Fruit fly (Drosophila melanogaster) whole organism, embryonic: ENCODE results near the gene fzy.

Source experiments
- Abd-B ChIP-seq: fragments of 200-800 bp; sonication (Bioruptor generic); optimal IDR thresholded peaks from 2 replicates; lab custom pipeline; 2018; ENCODE audit warnings: missing biosample characterization, mild to moderate bottlenecking, missing genetic modification characterization, moderate library complexity
- Asciz ChIP-seq: fragments of 200-800 bp; sonication (Bioruptor generic); optimal IDR thresholded peaks from 2 replicates; lab custom pipeline; 2017; ENCODE audit warnings: missing biosample characterization, mild to moderate bottlenecking, missing genetic modification characterization, missing genetic modification reagents
- CG10321 ChIP-seq: fragments of 200-800 bp; sonication (Bioruptor generic); IDR thresholded peaks from 2 replicates; pipeline ENCODE4 v1.3.6; 2022; ENCODE audit warnings: missing biosample characterization, missing genetic modification characterization
- CG12071 ChIP-seq: fragments of 200-800 bp; sonication (Bioruptor generic); optimal IDR thresholded peaks from 3 replicates; lab custom pipeline; 2018; ENCODE audit warnings: missing biosample characterization, mild to moderate bottlenecking, missing genetic modification characterization
- CG15073 ChIP-seq: fragments of 200-800 bp; sonication (Bioruptor generic); optimal IDR thresholded peaks from 2 replicates; lab custom pipeline; 2016; ENCODE audit warnings: missing biosample characterization, missing genetic modification characterization
- CG16863 ChIP-seq: fragments of 200-800 bp; sonication (Bioruptor generic); optimal IDR thresholded peaks from 3 replicates; lab custom pipeline; 2016; ENCODE audit warnings: missing biosample characterization, missing genetic modification characterization
- CG18476 ChIP-seq: fragments of 200-800 bp; sonication (Bioruptor generic); optimal IDR thresholded peaks from 2 replicates; lab custom pipeline; 2016; ENCODE audit warnings: missing biosample characterization, mild to moderate bottlenecking, missing genetic modification characterization
- CG18599 ChIP-seq: fragments of 200-800 bp; sonication (Bioruptor generic); optimal IDR thresholded peaks from 3 replicates; lab custom pipeline; 2017; ENCODE audit warnings: missing biosample characterization, missing genetic modification characterization, mild to moderate bottlenecking, moderate library complexity, missing genetic modification reagents
- CG2875 ChIP-seq: fragments of 200-800 bp; sonication (Bioruptor generic); optimal IDR thresholded peaks from 2 replicates; lab custom pipeline; 2017; ENCODE audit warnings: missing biosample characterization, mild to moderate bottlenecking, missing genetic modification characterization, missing genetic modification reagents
- CG31365 ChIP-seq: fragments of 200-800 bp; sonication (Bioruptor generic); optimal IDR thresholded peaks from 2 replicates; lab custom pipeline; 2018; ENCODE audit warnings: missing biosample characterization, mild to moderate bottlenecking, missing genetic modification characterization
- CG31441 ChIP-seq: fragments of 200-800 bp; sonication (Bioruptor generic); IDR thresholded peaks from 2 replicates; pipeline ENCODE4 v1.3.6; 2022; ENCODE audit warnings: missing biosample characterization, missing genetic modification characterization
- CG3407 ChIP-seq: fragments of 200-800 bp; sonication (Bioruptor generic); optimal IDR thresholded peaks from 2 replicates; lab custom pipeline; 2018; ENCODE audit warnings: missing biosample characterization, mild to moderate bottlenecking, missing genetic modification characterization
- CG4854 ChIP-seq: fragments of 200-800 bp; sonication (Bioruptor generic); optimal IDR thresholded peaks from 2 replicates; lab custom pipeline; 2016; ENCODE audit warnings: missing biosample characterization, missing genetic modification characterization, inconsistent platforms
- CG5180 ChIP-seq: fragments of 200-800 bp; sonication (Bioruptor generic); optimal IDR thresholded peaks from 3 replicates; lab custom pipeline; 2017; ENCODE audit warnings: missing biosample characterization, missing genetic modification characterization, mild to moderate bottlenecking, moderate library complexity, missing genetic modification reagents
- CG6254 ChIP-seq: fragments of 200-800 bp; sonication (Bioruptor generic); optimal IDR thresholded peaks from 3 replicates; lab custom pipeline; 2017; ENCODE audit warnings: mild to moderate bottlenecking, missing biosample characterization, missing genetic modification reagents, missing genetic modification characterization
- CG6689 ChIP-seq: fragments of 200-800 bp; sonication (Bioruptor generic); IDR thresholded peaks from 2 replicates; pipeline ENCODE4 v1.3.6; 2022; ENCODE audit warnings: missing biosample characterization, missing genetic modification characterization
- CG6813 ChIP-seq: fragments of 200-800 bp; sonication (Bioruptor generic); optimal IDR thresholded peaks from 2 replicates; lab custom pipeline; 2017; ENCODE audit warnings: missing biosample characterization, missing genetic modification characterization, mild to moderate bottlenecking, moderate library complexity, missing genetic modification reagents
- CG6854 ChIP-seq: fragments of 200-800 bp; sonication (Bioruptor generic); optimal IDR thresholded peaks from 3 replicates; lab custom pipeline; 2017; ENCODE audit warnings: missing biosample characterization, mild to moderate bottlenecking, missing genetic modification characterization
- CG7357 ChIP-seq: fragments of 200-800 bp; sonication (Bioruptor generic); IDR thresholded peaks from 3 replicates; pipeline ENCODE4 v1.3.6; 2022; ENCODE audit warnings: missing biosample characterization, missing genetic modification characterization
- CG8290 ChIP-seq, 3 experiments: fragments of 200-800 bp; sonication (Bioruptor generic); optimal IDR thresholded peaks; 2 replicates each; lab custom pipeline; 2016 to 2019; ENCODE audit warnings: missing biosample characterization in 3 of 3, missing genetic modification characterization in 3 of 3, mild to moderate bottlenecking in 2 of 3, moderate library complexity in 1 of 3
- CG8924 ChIP-seq: fragments of 200-800 bp; optimal IDR thresholded peaks from 3 replicates; lab custom pipeline; 2019; ENCODE audit warnings: missing biosample characterization, mild to moderate bottlenecking, missing genetic modification characterization, moderate library complexity
- CG9932 ChIP-seq: fragments of 200-800 bp; sonication (Bioruptor generic); IDR thresholded peaks from 2 replicates; pipeline ENCODE4 v1.3.6; 2022; ENCODE audit warnings: missing biosample characterization, missing genetic modification characterization
- Dad ChIP-seq: fragments of 200-800 bp; sonication (Bioruptor generic); optimal IDR thresholded peaks from 3 replicates; lab custom pipeline; 2016; ENCODE audit warnings: missing biosample characterization, missing genetic modification characterization
- Dbx ChIP-seq: fragments of 200-800 bp; sonication (Bioruptor generic); IDR thresholded peaks from 3 replicates; pipeline ENCODE4 v1.3.6; 2022; ENCODE audit warnings: missing biosample characterization, missing genetic modification characterization
- E2f2 ChIP-seq: fragments of 200-800 bp; sonication (Bioruptor generic); IDR thresholded peaks from 2 replicates; pipeline ENCODE4 v1.3.6; 2022; ENCODE audit warnings: missing biosample characterization, missing genetic modification characterization
- Gug ChIP-seq: fragments of 200-800 bp; sonication (Bioruptor generic); IDR thresholded peaks from 4 replicates; pipeline ENCODE4 v1.3.6; 2022; ENCODE audit warnings: missing biosample characterization, missing genetic modification characterization
- HHEX ChIP-seq: fragments of 200-800 bp; sonication (Bioruptor generic); optimal IDR thresholded peaks from 3 replicates; lab custom pipeline; 2017; ENCODE audit warnings: missing biosample characterization, mild to moderate bottlenecking, missing genetic modification characterization, missing genetic modification reagents
- Hmr ChIP-seq: fragments of 200-800 bp; sonication (Bioruptor generic); optimal IDR thresholded peaks from 3 replicates; lab custom pipeline; 2017; ENCODE audit warnings: mild to moderate bottlenecking, missing biosample characterization, missing genetic modification reagents, missing genetic modification characterization
- Hr51 ChIP-seq, 2 experiments: fragments of 200-800 bp; sonication (Bioruptor generic); optimal IDR thresholded peaks; 2 replicates in 1 of 2; 3 replicates in 1 of 2; lab custom pipeline; 2016 to 2018; ENCODE audit warnings: missing biosample characterization in 2 of 2, missing genetic modification characterization in 2 of 2, mild to moderate bottlenecking in 1 of 2, moderate library complexity in 1 of 2
- NFAT ChIP-seq: fragments of 200-800 bp; sonication (Bioruptor generic); IDR thresholded peaks from 2 replicates; pipeline ENCODE4 v1.3.6; 2022; ENCODE audit warnings: missing biosample characterization, missing genetic modification characterization
- Sox102F ChIP-seq: fragments of 200-800 bp; sonication (Bioruptor generic); optimal IDR thresholded peaks from 2 replicates; lab custom pipeline; 2018; ENCODE audit warnings: missing biosample characterization, mild to moderate bottlenecking, missing genetic modification characterization, moderate library complexity
- Spps ChIP-seq: fragments of 200-800 bp; sonication (Bioruptor generic); optimal IDR thresholded peaks from 2 replicates; lab custom pipeline; 2018; ENCODE audit warnings: missing biosample characterization, mild to moderate bottlenecking, missing genetic modification characterization
- bowl ChIP-seq: fragments of 200-800 bp; sonication (Bioruptor generic); IDR thresholded peaks from 2 replicates; pipeline ENCODE4 v1.3.6; 2022; ENCODE audit warnings: missing biosample characterization, missing genetic modification characterization
- crc ChIP-seq: fragments of 200-800 bp; sonication (Bioruptor generic); optimal IDR thresholded peaks from 2 replicates; lab custom pipeline; 2016; ENCODE audit warnings: missing biosample characterization, missing genetic modification characterization
- en ChIP-seq: fragments of 200-800 bp; sonication (Bioruptor generic); optimal IDR thresholded peaks from 2 replicates; lab custom pipeline; 2016; ENCODE audit warnings: missing biosample characterization, missing genetic modification characterization
- hb ChIP-seq: fragments of 200-800 bp; sonication (Bioruptor generic); IDR thresholded peaks from 3 replicates; pipeline ENCODE4 v1.3.6; 2022; ENCODE audit warnings: missing biosample characterization, missing genetic modification characterization; ENCODE audit not compliant: partially characterized antibody
- hkb ChIP-seq, 2 experiments: fragments of 200-800 bp in 1 of 2; fragments of >200 bp in 1 of 2; sonication (Bioruptor generic) in 1 of 2; IDR thresholded peaks in 1 of 2; optimal IDR thresholded peaks in 1 of 2; 2 replicates each; pipeline versions ENCODE4 v1.3.6 to Lab custom; 2017 to 2022; ENCODE audit warnings: missing biosample characterization in 1 of 2, missing genetic modification characterization in 1 of 2
- insv ChIP-seq, 2 experiments: fragments of 200-800 bp; sonication (Bioruptor generic); optimal IDR thresholded peaks; 3 replicates each; lab custom pipeline; 2016 to 2018; ENCODE audit warnings: missing biosample characterization in 2 of 2, missing genetic modification characterization in 2 of 2
- lmd ChIP-seq: fragments of 200-800 bp; sonication (Bioruptor generic); IDR thresholded peaks from 2 replicates; pipeline ENCODE4 v1.3.6; 2022; ENCODE audit warnings: missing biosample characterization, missing genetic modification characterization
- odd ChIP-seq: fragments of 200-800 bp; sonication (Bioruptor generic); optimal IDR thresholded peaks from 2 replicates; lab custom pipeline; 2017; ENCODE audit warnings: missing biosample characterization, mild to moderate bottlenecking, missing genetic modification characterization
- onecut ChIP-seq: fragments of 200-800 bp; sonication (Bioruptor generic); IDR thresholded peaks from 2 replicates; pipeline ENCODE4 v1.3.6; 2022; ENCODE audit warnings: missing biosample characterization, missing genetic modification characterization
- peb ChIP-seq: fragments of 200-800 bp; sonication (Bioruptor generic); IDR thresholded peaks from 2 replicates; pipeline ENCODE4 v1.3.6; 2022; ENCODE audit warnings: missing biosample characterization, missing genetic modification characterization
- pita ChIP-seq: fragments of 200-800 bp; sonication (Bioruptor generic); optimal IDR thresholded peaks from 2 replicates; lab custom pipeline; 2017; ENCODE audit warnings: missing biosample characterization, mild to moderate bottlenecking, missing genetic modification characterization
- pros ChIP-seq: fragments of 200-800 bp; sonication (Bioruptor generic); optimal IDR thresholded peaks from 3 replicates; lab custom pipeline; 2019; ENCODE audit warnings: missing biosample characterization, mild to moderate bottlenecking, missing genetic modification characterization, moderate library complexity
- psq ChIP-seq: fragments of 200-800 bp; sonication (Bioruptor generic); optimal IDR thresholded peaks from 2 replicates; lab custom pipeline; 2017; ENCODE audit warnings: missing biosample characterization, missing genetic modification characterization
- ranshi ChIP-seq: fragments of 200-800 bp; sonication (Bioruptor generic); IDR thresholded peaks from 2 replicates; pipeline ENCODE4 v1.3.6; 2022; ENCODE audit warnings: missing biosample characterization, missing genetic modification characterization
- seq ChIP-seq: fragments of 200-800 bp; sonication (Bioruptor generic); IDR thresholded peaks from 2 replicates; pipeline ENCODE4 v1.3.6; 2022; ENCODE audit warnings: missing biosample characterization, missing genetic modification characterization
- sima ChIP-seq: fragments of 200-800 bp; sonication (Bioruptor generic); optimal IDR thresholded peaks from 2 replicates; lab custom pipeline; 2016; ENCODE audit warnings: missing biosample characterization, missing genetic modification characterization
- unc-4 ChIP-seq: fragments of 200-800 bp; sonication (Bioruptor generic); IDR thresholded peaks from 2 replicates; pipeline ENCODE4 v1.3.6; 2022; ENCODE audit warnings: missing biosample characterization, missing genetic modification characterization; ENCODE audit not compliant: partially characterized antibody

The fzy gene

dm6 chr2L:16329102-16329520 is 18.4 kb downstream of the fzy start, which contains the start of gene mRpL4 (continued):
- TF ChIP-seq CG9932 (GFP tag; lab: Robert Waterston, UW) (peak; percentile 87), CG3407 (GFP tag; lab: Kevin White, UChicago) (no peak), CG2875 (GFP tag; lab: Kevin White, UChicago) (peak; percentile 32), CG4854 (GFP tag; lab: Kevin White, UChicago) (peak; percentile 41), en (GFP tag; lab: Kevin White, UChicago) (peak; percentile 15), peb (no peak), psq (GFP tag; lab: Kevin White, UChicago) (peak; percentile 47), pros (GFP tag; lab: Kevin White, UChicago) (no peak), CG12071 (GFP tag; lab: Kevin White, UChicago) (no peak), Asciz (GFP tag; lab: Kevin White, UChicago) (no peak), Hmr (GFP tag; lab: Kevin White, UChicago) (no peak), crc (GFP tag; lab: Kevin White, UChicago) (peak; percentile 49), CG5180 (GFP tag; lab: Kevin White, UChicago) (no peak), HHEX (GFP tag; lab: Kevin White, UChicago) (peak; percentile 11), onecut (GFP tag; lab: Robert Waterston, UW) (0 out of 2 replicates have a peak, but pooled peaks have one; percentile 23), Dbx (peak; percentile 66; the same call in 1 of the 3 replicates), Spps (tag; lab: Kevin White, UChicago) (no peak), pita (GFP tag; lab: Kevin White, UChicago) (no peak), CG16863 (GFP tag; lab: Kevin White, UChicago) (peak; percentile 57), CG7357 (GFP tag; lab: Robert Waterston, UW) (no peak), hb (GFP tag; lab: Robert Waterston, UW) (peak; percentile 99), CG8290 (GFP tag; optimal IDR thresholded peaks at IDR 0.05; lab: Kevin White, UChicago) (peak; percentile 98), CG8290 (tag; optimal IDR thresholded peaks at IDR 0.05; lab: Kevin White, UChicago) (peak; percentile 97), unc-4 (peak; percentile 98), Gug (GFP tag; lab: Robert Waterston, UW) (peak; percentile 84), lmd (GFP tag; lab: Robert Waterston, UW) (peak; percentile 76), sima (GFP tag; lab: Kevin White, UChicago) (peak; percentile 12), CG6854 (GFP tag; lab: Kevin White, UChicago) (no peak), odd (no peak), Sox102F (GFP tag; lab: Kevin White, UChicago) (peak; percentile 62), Hr51 (GFP tag; optimal IDR thresholded peaks at IDR 0.05; lab: Kevin White, UChicago) (no peak), CG18599 (GFP tag; lab: Kevin White, UChicago) (no peak), CG6813 (GFP tag; lab: Kevin White, UChicago) (peak; percentile 12), Abd-B (GFP tag; lab: Kevin White, UChicago) (peak; percentile 72), CG31365 (no peak), insv (GFP tag; optimal IDR thresholded peaks at IDR 0.05; lab: Kevin White, UChicago) (no peak), CG8924 (tag; lab: Kevin White, UChicago) (peak; percentile 57), CG31441 (no peak), NFAT (GFP tag; lab: Robert Waterston, UW) (peak; percentile 83), Dad (GFP tag; lab: Kevin White, UChicago) (peak; percentile 69), CG15073 (GFP tag; lab: Kevin White, UChicago) (peak; percentile 36), E2f2 (GFP tag; lab: Robert Waterston, UW) (peak; percentile 53; the same call in 1 of the 2 replicates), bowl (GFP tag; lab: Robert Waterston, UW) (no peak), seq (GFP tag; lab: Robert Waterston, UW) (no peak), hkb (optimal IDR thresholded peaks at IDR 0.05; lab: Kevin White, UChicago) (no peak), hkb (GFP tag; IDR thresholded peaks at IDR 0.05; lab: Robert Waterston, UW) (peak; percentile 35; the same call in 1 of the 2 replicates), CG18476 (GFP tag; lab: Kevin White, UChicago) (peak; percentile 43), CG10321 (GFP tag; lab: Robert Waterston, UW) (no peak), CG6689 (peak; percentile 55; the same call in 1 of the 2 replicates), CG6254 (GFP tag; lab: Kevin White, UChicago) (peak; percentile 17), ranshi (GFP tag; lab: Robert Waterston, UW) (peak; percentile 74; the same call in 1 of the 2 replicates)
